Fruit fly (Drosophila melanogaster): ENCODE measurements around the gene CenB1A.

DNA sequence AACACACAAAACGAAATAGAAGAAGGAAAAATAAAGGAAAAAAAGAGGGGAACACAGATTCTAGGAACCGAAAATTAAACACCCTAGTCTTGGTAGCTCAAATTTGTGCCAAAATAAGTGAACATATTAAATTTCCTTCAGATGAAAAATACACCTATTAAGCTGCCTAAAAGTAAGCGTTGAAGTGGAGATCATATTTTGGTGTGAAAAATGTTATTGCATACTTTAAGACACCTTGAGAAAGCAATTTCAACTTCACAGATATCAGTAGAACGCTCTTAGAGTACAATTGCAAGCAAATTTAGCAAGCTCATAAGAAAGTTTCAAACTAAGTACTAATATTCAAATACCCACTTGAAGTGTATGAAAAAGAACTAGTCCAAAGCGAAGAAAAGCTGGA is 7.5 kb upstream of the CenB1A start:
- TF ChIP-seq CTCF (optimal IDR thresholded peaks at IDR 0.05), result no peak
- TF ChIP-seq CG8478 (optimal IDR thresholded peaks at IDR 0.05), result no peak
